In the genomic region with DNA sequence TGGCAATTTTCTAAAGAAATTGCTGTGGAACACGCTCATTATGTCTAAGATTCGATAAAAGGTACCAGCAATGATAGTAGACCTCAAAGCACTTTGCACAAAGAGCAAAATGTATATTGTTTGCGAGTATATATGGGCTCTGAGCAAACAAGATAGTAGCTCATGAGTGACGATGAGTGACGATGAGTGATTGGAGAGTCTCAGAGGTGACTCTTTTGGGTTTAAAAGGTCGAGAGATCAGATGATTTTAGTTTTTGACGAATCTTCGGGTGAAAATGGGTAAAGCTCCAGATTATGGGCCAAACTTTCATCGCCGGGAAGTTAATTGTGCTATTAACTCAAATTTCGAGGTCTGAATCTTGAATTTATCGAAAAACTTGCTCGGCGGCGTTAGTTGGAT, we compare ENCODE assay signal across 3 worm cellular contexts.
A peak's percentile ranks its signal among the peaks of the same experiment; 100 is the strongest.
TF ChIP-seq lines count a peak whose summit lies in the region.

No protein-coding gene starts in this region.

TF ChIP-seq in whole organism, L1 larva, 84 proteins besides CTCF, POLR2A, EP300 and RAD21:
- TF ChIP-seq lin-14 (GFP tag; optimal IDR thresholded peaks at IDR 0.05; lab: Kevin White, UChicago) = peak; percentile 0
- TF ChIP-seq grh-1 (GFP tag; IDR thresholded peaks at IDR 0.05; lab: Robert Waterston, UW) = no peak

TF ChIP-seq in whole organism, L3 larva, 47 proteins besides CTCF, POLR2A, EP300 and RAD21:
- TF ChIP-seq lsy-12 (tag; optimal IDR thresholded peaks at IDR 0.05; lab: Kevin White, UChicago) = no peak
- TF ChIP-seq pha-4 (tag; optimal IDR thresholded peaks at IDR 0.05; lab: Kevin White, UChicago) = peak; percentile 16
- TF ChIP-seq egl-5 (tag; optimal IDR thresholded peaks at IDR 0.05; lab: Kevin White, UChicago) = no peak
- TF ChIP-seq unc-62 (GFP tag; optimal IDR thresholded peaks at IDR 0.05; lab: Kevin White, UChicago) = no peak
- TF ChIP-seq elt-2 (tag; optimal IDR thresholded peaks at IDR 0.05; lab: Kevin White, UChicago) = no peak
- TF ChIP-seq aly-2 (tag; optimal IDR thresholded peaks at IDR 0.05; lab: Kevin White, UChicago) = no peak
- no peak for TF ChIP-seq fkh-10 (GFP tag; optimal IDR thresholded peaks at IDR 0.05; lab: Kevin White, UChicago)

TF ChIP-seq in whole organism, L4 larva, 104 proteins besides CTCF, POLR2A, EP300 and RAD21:
- TF ChIP-seq mdl-1 (tag; optimal IDR thresholded peaks at IDR 0.05; lab: Kevin White, UChicago) = no peak
- TF ChIP-seq nhr-111 (GFP tag; optimal IDR thresholded peaks at IDR 0.05; lab: Kevin White, UChicago) = no peak
- TF ChIP-seq ceh-20 (GFP tag; IDR thresholded peaks at IDR 0.05; lab: Robert Waterston, UW) = 0 out of 2 replicates have a peak, but pooled peaks have one; percentile 14
- TF ChIP-seq ctbp-1 (GFP tag; IDR thresholded peaks at IDR 0.05; lab: Robert Waterston, UW) = no peak
- no peak for TF ChIP-seq F26F4.8 (GFP tag; conservative IDR thresholded peaks at IDR 0.05; lab: Robert Waterston, UW)
- no peak for TF ChIP-seq zag-1 (tag; optimal IDR thresholded peaks at IDR 0.05; lab: Kevin White, UChicago)
- TF ChIP-seq nhr-11 (tag; optimal IDR thresholded peaks at IDR 0.05; lab: Kevin White, UChicago) = no peak
- TF ChIP-seq unc-39 (tag; optimal IDR thresholded peaks at IDR 0.05; lab: Kevin White, UChicago) = no peak
- TF ChIP-seq spr-1 (tag; optimal IDR thresholded peaks at IDR 0.05; lab: Kevin White, UChicago) = no peak
- TF ChIP-seq nhr-28 (tag; optimal IDR thresholded peaks at IDR 0.05; lab: Kevin White, UChicago) = no peak
- TF ChIP-seq T20F7.1 (GFP tag; optimal IDR thresholded peaks at IDR 0.05; lab: Kevin White, UChicago) = no peak
- no peak for TF ChIP-seq madf-9 (GFP tag; conservative IDR thresholded peaks at IDR 0.05; lab: Robert Waterston, UW)
- no peak for TF ChIP-seq fkh-10 (GFP tag; optimal IDR thresholded peaks at IDR 0.05; lab: Kevin White, UChicago)
- TF ChIP-seq lin-15B (tag; optimal IDR thresholded peaks at IDR 0.05; lab: Kevin White, UChicago) = no peak
- no peak for TF ChIP-seq unc-130 (GFP tag; optimal IDR thresholded peaks at IDR 0.05; lab: Kevin White, UChicago)
- TF ChIP-seq unc-62 (GFP tag; optimal IDR thresholded peaks at IDR 0.05 in 1 of 2; lab: Kevin White, UChicago) = peak in 1 of 2 experiments; percentile 98
- TF ChIP-seq unc-62 (tag; optimal IDR thresholded peaks at IDR 0.05; lab: Kevin White, UChicago) = no peak
- TF ChIP-seq nhr-76 (tag; optimal IDR thresholded peaks at IDR 0.05; lab: Kevin White, UChicago) = no peak
- no peak for TF ChIP-seq F37D6.2 (tag; optimal IDR thresholded peaks at IDR 0.05; lab: Kevin White, UChicago)
